Fruit fly (Drosophila melanogaster) whole organism, embryonic: ENCODE results near the gene Vta1.

ENCODE experiments used
- Adf1 ChIP-seq: fragments of 200-800 bp; sonication (Bioruptor generic); IDR thresholded peaks from 2 replicates; pipeline ENCODE4 v1.3.6; 2022; ENCODE audit warnings: missing biosample characterization, missing genetic modification characterization
- Atf6 ChIP-seq: fragments of 200-800 bp; sonication (Bioruptor generic); IDR thresholded peaks from 2 replicates; pipeline ENCODE4 v1.3.6; 2022; ENCODE audit warnings: missing biosample characterization, missing genetic modification characterization
- CG10543 ChIP-seq: fragments of 200-800 bp; sonication (Bioruptor generic); optimal IDR thresholded peaks from 3 replicates; lab custom pipeline; 2017; ENCODE audit warnings: missing biosample characterization, mild to moderate bottlenecking, missing genetic modification characterization, moderate library complexity
- CG11398 ChIP-seq: fragments of 200-800 bp; sonication (Bioruptor generic); optimal IDR thresholded peaks from 2 replicates; lab custom pipeline; 2016; ENCODE audit warnings: missing biosample characterization, missing genetic modification characterization
- CG12769 ChIP-seq: fragments of 200-800 bp; sonication (Bioruptor generic); optimal IDR thresholded peaks from 2 replicates; lab custom pipeline; 2019; ENCODE audit warnings: missing biosample characterization, mild to moderate bottlenecking, missing genetic modification characterization, moderate library complexity
- CG14014 ChIP-seq: fragments of 200-800 bp; sonication (Bioruptor generic); IDR thresholded peaks from 2 replicates; pipeline ENCODE4 v1.3.6; 2022; ENCODE audit warnings: missing biosample characterization, missing genetic modification characterization
- CG15269 ChIP-seq: fragments of 200-800 bp; sonication (Bioruptor generic); optimal IDR thresholded peaks from 2 replicates; lab custom pipeline; 2018; ENCODE audit warnings: missing biosample characterization, mild to moderate bottlenecking, missing genetic modification characterization, moderate library complexity
- CG15514 ChIP-seq: fragments of 200-800 bp; sonication (Bioruptor generic); optimal IDR thresholded peaks from 3 replicates; lab custom pipeline; 2017; ENCODE audit warnings: missing biosample characterization, missing genetic modification characterization, mild to moderate bottlenecking, moderate library complexity, missing genetic modification reagents
- CG18011 ChIP-seq: fragments of 200-800 bp; sonication (Bioruptor generic); optimal IDR thresholded peaks from 2 replicates; lab custom pipeline; 2017; ENCODE audit warnings: missing biosample characterization, missing genetic modification characterization, mild to moderate bottlenecking, moderate library complexity, missing genotype
- CG31441 ChIP-seq: fragments of 200-800 bp; sonication (Bioruptor generic); IDR thresholded peaks from 2 replicates; pipeline ENCODE4 v1.3.6; 2022; ENCODE audit warnings: missing biosample characterization, missing genetic modification characterization
- CG34376 ChIP-seq: fragments of 200-800 bp; sonication (Bioruptor generic); optimal IDR thresholded peaks from 2 replicates; lab custom pipeline; 2018; ENCODE audit warnings: missing biosample characterization, mild to moderate bottlenecking, missing genetic modification characterization
- CG4328 ChIP-seq: fragments of 200-800 bp; sonication (Bioruptor generic); optimal IDR thresholded peaks from 3 replicates; lab custom pipeline; 2017; ENCODE audit warnings: missing biosample characterization, missing genetic modification reagents, missing genetic modification characterization
- CG4404 ChIP-seq: fragments of 200-800 bp; sonication (Bioruptor generic); IDR thresholded peaks from 2 replicates; pipeline ENCODE4 v1.3.6; 2022; ENCODE audit warnings: missing biosample characterization, missing genetic modification characterization
- CG6683 ChIP-seq: fragments of 200-800 bp; sonication (Bioruptor generic); optimal IDR thresholded peaks from 2 replicates; lab custom pipeline; 2017; ENCODE audit warnings: missing biosample characterization, mild to moderate bottlenecking, missing genetic modification characterization, missing genetic modification reagents
- CG6813 ChIP-seq: fragments of 200-800 bp; sonication (Bioruptor generic); optimal IDR thresholded peaks from 2 replicates; lab custom pipeline; 2017; ENCODE audit warnings: missing biosample characterization, missing genetic modification characterization, mild to moderate bottlenecking, moderate library complexity, missing genetic modification reagents
- CG9797 ChIP-seq: fragments of 200-800 bp; sonication (Bioruptor generic); optimal IDR thresholded peaks from 3 replicates; lab custom pipeline; 2018; ENCODE audit warnings: missing biosample characterization, mild to moderate bottlenecking, missing genetic modification characterization
- Deaf1 ChIP-seq: fragments of 200-800 bp; optimal IDR thresholded peaks from 3 replicates; lab custom pipeline; 2019; ENCODE audit warnings: missing biosample characterization, mild to moderate bottlenecking, missing genetic modification characterization, moderate library complexity
- Dfd ChIP-seq, 2 experiments: fragments of >200 bp; optimal IDR thresholded peaks; 2 replicates each; lab custom pipeline; 2017; ENCODE audit warnings: missing biosample characterization in 2 of 2, missing genetic modification characterization in 2 of 2
- Elba2 ChIP-seq: fragments of 200-800 bp; sonication (Bioruptor generic); optimal IDR thresholded peaks from 3 replicates; lab custom pipeline; 2016; ENCODE audit warnings: missing biosample characterization, missing genetic modification characterization
- Ets65A ChIP-seq: fragments of 200-800 bp; sonication (Bioruptor generic); peaks from one replicate; lab custom pipeline; 2016; ENCODE audit warnings: missing biosample characterization, missing genetic modification characterization
- H2.0 ChIP-seq: fragments of 200-800 bp; sonication (Bioruptor generic); IDR thresholded peaks from 2 replicates; pipeline ENCODE4 v1.3.6; 2022; ENCODE audit warnings: missing biosample characterization, missing genetic modification characterization
- HLH4C ChIP-seq: fragments of 200-800 bp; sonication (Bioruptor generic); IDR thresholded peaks from 3 replicates; pipeline ENCODE4 v1.3.6; 2022; ENCODE audit warnings: missing biosample characterization, missing genetic modification characterization; ENCODE audit not compliant: partially characterized antibody
- Hr78 ChIP-seq, 2 experiments: fragments of 200-800 bp in 1 of 2; fragments of >200 bp in 1 of 2; sonication (Bioruptor generic) in 1 of 2; optimal IDR thresholded peaks; 2 replicates each; lab custom pipeline; 2017 to 2019; ENCODE audit warnings: missing biosample characterization in 2 of 2, missing genetic modification characterization in 2 of 2, mild to moderate bottlenecking in 1 of 2, moderate library complexity in 1 of 2
- NC2β ChIP-seq: fragments of 200-800 bp; sonication (Bioruptor generic); optimal IDR thresholded peaks from 2 replicates; lab custom pipeline; 2016; ENCODE audit warnings: missing biosample characterization, missing genetic modification characterization
- Nf-YB ChIP-seq: fragments of 200-800 bp; sonication (Bioruptor generic); optimal IDR thresholded peaks from 3 replicates; lab custom pipeline; 2019; ENCODE audit warnings: missing biosample characterization, mild to moderate bottlenecking, missing genetic modification characterization, moderate library complexity
- Rfx ChIP-seq: fragments of 200-800 bp; sonication (Bioruptor generic); IDR thresholded peaks from 2 replicates; pipeline ENCODE4 v1.3.6; 2022; ENCODE audit warnings: missing biosample characterization, missing genetic modification characterization
- Scr ChIP-seq: fragments of 200-800 bp; sonication (Bioruptor generic); IDR thresholded peaks from 2 replicates; pipeline ENCODE4 v1.3.6; 2022; ENCODE audit warnings: missing biosample characterization, missing genetic modification characterization; ENCODE audit not compliant: partially characterized antibody
- bigmax ChIP-seq: fragments of 200-800 bp; sonication (Bioruptor generic); optimal IDR thresholded peaks from 2 replicates; lab custom pipeline; 2018; ENCODE audit warnings: missing biosample characterization, mild to moderate bottlenecking, missing genetic modification characterization
- cad ChIP-seq: fragments of >200 bp; optimal IDR thresholded peaks from 2 replicates; lab custom pipeline; 2017; ENCODE audit warnings: missing biosample characterization, missing genetic modification characterization
- chinmo ChIP-seq: fragments of 200-800 bp; sonication (Bioruptor generic); IDR thresholded peaks from 4 replicates; pipeline ENCODE4 v1.3.6; 2022; ENCODE audit warnings: missing biosample characterization, missing genetic modification characterization; ENCODE audit not compliant: partially characterized antibody
- ftz-f1 ChIP-seq: fragments of 200-800 bp; sonication (Bioruptor generic); optimal IDR thresholded peaks from 2 replicates; lab custom pipeline; 2016; ENCODE audit warnings: missing biosample characterization, missing genetic modification characterization
- knrl ChIP-seq: fragments of 200-800 bp; sonication (Bioruptor generic); IDR thresholded peaks from 3 replicates; pipeline ENCODE4 v1.3.6; 2022; ENCODE audit warnings: missing biosample characterization, missing genetic modification characterization; ENCODE audit not compliant: partially characterized antibody
- nau ChIP-seq: fragments of 200-800 bp; sonication (Bioruptor generic); optimal IDR thresholded peaks from 3 replicates; lab custom pipeline; 2017; ENCODE audit warnings: missing biosample characterization, mild to moderate bottlenecking, missing genetic modification characterization, missing genetic modification reagents
- salm ChIP-seq: fragments of 200-800 bp; sonication (Bioruptor generic); optimal IDR thresholded peaks from 2 replicates; lab custom pipeline; 2018; ENCODE audit warnings: missing biosample characterization, mild to moderate bottlenecking, missing genetic modification characterization
- sd ChIP-seq: fragments of 200-800 bp; sonication (Bioruptor generic); optimal IDR thresholded peaks from 3 replicates; lab custom pipeline; 2018; ENCODE audit warnings: missing biosample characterization, mild to moderate bottlenecking, missing genetic modification characterization, moderate library complexity
- sens ChIP-seq: fragments of 200-800 bp; sonication (Bioruptor generic); peaks from one replicate; lab custom pipeline; 2016; ENCODE audit warnings: missing biosample characterization, missing genetic modification characterization
- sens-2 ChIP-seq: fragments of 200-800 bp; sonication (Bioruptor generic); IDR thresholded peaks from 2 replicates; pipeline ENCODE4 v1.3.6; 2022; ENCODE audit warnings: missing biosample characterization, missing genetic modification characterization
- slp2 ChIP-seq: fragments of 200-800 bp; sonication (Bioruptor generic); optimal IDR thresholded peaks from 2 replicates; lab custom pipeline; 2016; ENCODE audit warnings: missing biosample characterization, missing genetic modification characterization
- sr ChIP-seq: fragments of 200-800 bp; sonication (Bioruptor generic); IDR thresholded peaks from 3 replicates; pipeline ENCODE4 v1.3.6; 2022; ENCODE audit warnings: missing biosample characterization, missing genetic modification characterization
- stwl ChIP-seq: fragments of 200-800 bp; sonication (Bioruptor generic); optimal IDR thresholded peaks from 3 replicates; lab custom pipeline; 2018; ENCODE audit warnings: missing biosample characterization, mild to moderate bottlenecking, missing genetic modification characterization, moderate library complexity

The Vta1 gene

DNA sequence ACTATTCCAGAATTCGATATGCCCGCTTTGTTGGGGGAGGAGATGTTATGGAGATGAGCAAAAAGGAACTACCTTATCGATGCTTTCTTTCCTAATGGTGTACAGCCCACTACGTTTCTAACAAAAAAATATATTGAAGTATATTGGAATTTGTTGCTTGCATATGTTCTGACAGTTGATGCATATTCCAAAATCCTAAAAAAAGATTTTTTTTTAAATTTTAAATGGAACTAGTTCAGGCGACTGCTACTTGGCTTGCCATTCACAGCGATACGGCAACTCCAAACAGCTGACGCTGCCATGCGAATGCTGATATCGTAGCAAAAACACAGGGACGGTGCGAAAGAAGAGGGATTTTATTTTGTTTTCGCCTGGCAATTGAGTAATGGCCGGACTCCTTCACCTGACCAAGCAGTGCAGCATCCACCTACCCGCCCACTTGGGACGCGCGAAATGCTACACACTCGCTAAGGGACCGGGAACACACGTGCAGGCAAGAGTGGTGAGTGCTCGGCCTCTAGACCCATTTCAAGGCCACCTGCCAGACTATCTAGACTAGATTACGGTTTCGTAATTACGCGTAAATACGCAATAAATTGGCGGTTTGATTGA lies 34.5 kb downstream of the Vta1 start, which contains the start of the genes CG13926, ABCB7 and CG33230 (continued):
- TF ChIP-seq bigmax (GFP tag; lab: Kevin White, UChicago): no peak
- no peak for TF ChIP-seq CG4404 (GFP tag; lab: Robert Waterston, UW)
- no peak for TF ChIP-seq CG18011
- no peak for TF ChIP-seq Dfd (GFP tag; optimal IDR thresholded peaks at IDR 0.05; lab: Kevin White, UChicago)
- TF ChIP-seq CG31441: no peak; the same call in 1 of the 2 replicates
- TF ChIP-seq CG14014 (GFP tag; lab: Robert Waterston, UW): no peak
- no peak for TF ChIP-seq CG11398

DNA sequence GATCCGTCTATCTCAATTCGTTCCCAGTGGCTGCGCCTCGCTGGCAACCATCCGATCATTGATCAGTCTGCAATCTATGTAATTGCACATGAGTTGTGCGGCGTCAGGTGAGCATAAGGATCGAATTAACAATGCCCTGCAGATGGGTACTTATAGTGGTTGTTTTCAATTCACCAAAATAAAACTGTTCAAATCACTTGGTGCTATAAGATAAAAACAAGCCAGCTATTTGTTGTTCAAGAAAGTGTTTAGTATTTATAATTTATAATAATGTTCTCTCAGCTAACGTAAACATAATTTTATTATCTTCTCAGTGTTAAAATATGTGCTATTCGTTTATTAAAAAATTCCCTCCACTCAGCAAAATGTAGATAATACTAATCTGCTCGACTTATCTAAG lies 37.0 kb downstream of the Vta1 start, which contains the start of gene CG12105:
CG12105 (minus strand) TSS at position 101 of the 400 bp plus-strand sequence.
- TF ChIP-seq CG6813 (no peak), CG15514 (GFP tag; lab: Kevin White, UChicago) (no peak), cad (GFP tag; lab: Kevin White, UChicago) (no peak), salm (tag; lab: Kevin White, UChicago) (no peak), NC2β (no peak), CG9797 (GFP tag; lab: Kevin White, UChicago) (no peak), CG15269 (no peak), Elba2 (GFP tag; lab: Kevin White, UChicago) (no peak), slp2 (GFP tag; lab: Kevin White, UChicago) (no peak), Nf-YB (GFP tag; lab: Kevin White, UChicago) (no peak), stwl (no peak), H2.0 (no peak), HLH4C (GFP tag; lab: Robert Waterston, UW) (no peak), nau (GFP tag; lab: Kevin White, UChicago) (no peak), CG6683 (GFP tag; lab: Kevin White, UChicago) (no peak), CG4328 (GFP tag; lab: Kevin White, UChicago) (no peak), Scr (GFP tag; lab: Robert Waterston, UW) (no peak)

DNA sequence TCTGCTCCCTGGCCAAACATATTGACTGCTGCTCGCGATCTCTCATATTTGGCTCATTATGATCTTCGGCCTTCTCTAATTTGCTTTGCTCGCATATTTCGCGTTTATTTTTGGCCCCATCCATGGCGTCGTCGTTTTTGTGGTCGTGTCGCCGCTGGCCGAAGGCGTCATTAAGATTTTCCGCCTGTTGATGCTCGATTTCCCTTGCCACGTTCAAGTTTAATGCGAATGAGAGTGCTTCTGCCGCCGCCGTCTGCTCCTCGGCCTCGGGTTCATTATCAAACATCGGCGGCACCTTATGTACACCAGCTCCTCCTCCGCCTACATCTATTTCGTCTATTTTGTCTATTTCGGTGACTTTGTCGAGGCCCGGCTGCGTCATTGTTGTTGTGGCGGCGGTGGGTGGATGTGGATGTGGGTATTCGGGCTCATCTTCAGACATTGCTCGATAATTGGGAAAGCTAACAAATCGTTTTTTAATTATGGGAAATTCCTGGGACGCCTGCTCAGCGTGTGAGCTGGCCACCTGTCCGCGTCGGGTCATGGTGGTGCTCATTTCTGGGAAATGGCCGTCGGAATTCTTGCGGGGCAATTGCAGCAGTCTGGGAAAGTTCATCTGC lies 38.1 kb downstream of the Vta1 start:
- 0 out of 4 replicates have a peak, but pooled peaks have one; percentile 18 for TF ChIP-seq chinmo (GFP tag; lab: Robert Waterston, UW)
- TF ChIP-seq sr (GFP tag; lab: Robert Waterston, UW): 0 out of 3 replicates have a peak, but pooled peaks have one; percentile 25
- peak; percentile 85 for TF ChIP-seq CG10543 (GFP tag; lab: Kevin White, UChicago)
- peak; percentile 50 for TF ChIP-seq sens (GFP tag; lab: Kevin White, UChicago)
- TF ChIP-seq sd: peak; percentile 63
- peak in 1 of 2 experiments; percentile 55 for TF ChIP-seq Hr78 (GFP tag; optimal IDR thresholded peaks at IDR 0.05; lab: Kevin White, UChicago)
- peak; percentile 57 for TF ChIP-seq ftz-f1 (GFP tag; lab: Kevin White, UChicago)
- TF ChIP-seq Adf1 (GFP tag; lab: Robert Waterston, UW): peak; percentile 13; the same call in 1 of the 2 replicates
- TF ChIP-seq Atf6 (GFP tag; lab: Robert Waterston, UW): peak; percentile 46; the same call in 1 of the 2 replicates
- TF ChIP-seq Ets65A (GFP tag; lab: Kevin White, UChicago): peak; percentile 47
- TF ChIP-seq Rfx: 0 out of 2 replicates have a peak, but pooled peaks have one; percentile 4
- TF ChIP-seq sens-2 (GFP tag; lab: Robert Waterston, UW): no peak
- TF ChIP-seq CG34376: no peak
- peak; percentile 66 for TF ChIP-seq CG12769 (tag; lab: Kevin White, UChicago)
- peak; percentile 71 for TF ChIP-seq Deaf1 (tag; lab: Kevin White, UChicago)
- TF ChIP-seq CG6683 (GFP tag; lab: Kevin White, UChicago): no peak
- no peak for TF ChIP-seq knrl
- TF ChIP-seq, all 482 proteins: peak for 13
